Fruit fly (Drosophila melanogaster): ENCODE data around the gene CG34295.
"Not testable (repeated sequence)": the region's sequence is repeated elsewhere in the genome, so short reads cannot be mapped to it uniquely, and the experiment has no call there.

- TF ChIP-seq CG8478, CTCF (optimal IDR thresholded peaks at IDR 0.05): not testable (repeated sequence)
These were observed 31.3 kb upstream of the CG34295 start, which contains the start of gene aqrs for dm6 chr3R:28758134-28758533.

Measured in S2 (cell line).